Fruit fly (Drosophila melanogaster): ENCODE measurements around the gene shps.

The shps gene

DNA sequence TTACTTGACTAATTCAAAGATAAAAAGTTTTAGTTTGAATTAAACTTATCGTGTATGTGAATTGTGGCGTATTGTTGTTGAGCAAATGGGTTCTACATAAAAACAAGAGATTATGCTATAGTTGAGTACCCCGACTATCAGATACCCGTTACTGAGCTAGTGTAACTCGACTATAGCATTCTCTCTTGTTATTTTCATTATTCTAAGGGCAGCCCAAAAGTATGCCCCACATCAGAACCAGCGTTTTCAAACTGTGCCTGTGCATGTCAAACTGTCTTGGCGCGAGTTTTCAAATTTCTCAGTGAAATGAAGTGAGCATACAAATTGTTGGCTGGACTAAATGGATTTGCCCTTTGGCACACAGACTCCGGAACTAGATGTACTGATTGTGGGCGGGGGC, at the start of gene shps:
TSS of gene shps (plus strand) at position 282 of the 400 bp plus-strand sequence.
- TF ChIP-seq toe (GFP tag; optimal IDR thresholded peaks at IDR 0.05) (no peak), Mnt (GFP tag; optimal IDR thresholded peaks at IDR 0.05) (no peak), tj (GFP tag; optimal IDR thresholded peaks at IDR 0.05) (no peak), CG14711 (tag; optimal IDR thresholded peaks at IDR 0.05) (no peak), CG33017 (tag; optimal IDR thresholded peaks at IDR 0.05) (no peak)

DNA sequence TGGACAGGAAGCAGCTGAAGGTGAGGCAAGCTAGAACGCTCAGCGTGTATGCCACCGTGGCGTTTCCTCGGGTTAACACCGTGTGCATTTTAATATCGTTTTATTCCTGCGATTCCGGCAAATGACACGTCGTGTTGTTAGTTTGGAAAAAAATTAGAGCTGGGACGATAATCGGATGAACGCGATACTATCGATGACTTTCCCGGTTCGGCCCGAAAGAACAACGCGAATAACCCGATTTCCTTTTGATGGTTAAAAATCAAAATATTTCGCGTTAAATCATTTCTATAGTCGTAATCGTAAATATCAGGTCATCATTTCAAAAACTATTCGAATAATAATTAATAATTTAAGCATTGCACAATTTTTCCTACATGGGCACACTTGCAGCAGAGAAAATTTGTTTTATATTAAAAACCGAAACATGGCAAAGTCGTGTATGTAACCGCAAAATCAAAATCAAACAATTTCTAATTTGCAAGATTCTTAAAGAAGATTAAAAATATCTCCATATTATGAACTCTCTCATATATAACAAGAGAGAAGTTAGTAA, 49.4 kb upstream of the shps start, which contains the start of gene Spase22-23:
TSS of gene Spase22-23 (minus strand) at position 166 of the 553 bp plus-strand sequence.
- TF ChIP-seq Hr96 (GFP tag; optimal IDR thresholded peaks at IDR 0.05) = no peak
- TF ChIP-seq CG5204 (GFP tag; optimal IDR thresholded peaks at IDR 0.05) = no peak
- TF ChIP-seq CG12768 (GFP tag; optimal IDR thresholded peaks at IDR 0.05) = no peak
- TF ChIP-seq CG14711 (tag; optimal IDR thresholded peaks at IDR 0.05) = no peak
- no peak for TF ChIP-seq bab1 (GFP tag; optimal IDR thresholded peaks at IDR 0.05)
- TF ChIP-seq CG1620 (GFP tag; optimal IDR thresholded peaks at IDR 0.05) = no peak
- TF ChIP-seq tj (GFP tag; optimal IDR thresholded peaks at IDR 0.05) = no peak
- no peak for TF ChIP-seq pad (GFP tag; optimal IDR thresholded peaks at IDR 0.05)
- TF ChIP-seq kay (GFP tag; ENCODE audit: borderline replicate concordance) = no peak
- no peak for TF ChIP-seq CG7101 (tag; optimal IDR thresholded peaks at IDR 0.05)
- no peak for TF ChIP-seq toe (GFP tag; optimal IDR thresholded peaks at IDR 0.05)
- no peak for TF ChIP-seq Clk (GFP tag; optimal IDR thresholded peaks at IDR 0.05)

- peak; percentile 90 for TF ChIP-seq Hr96 (GFP tag; optimal IDR thresholded peaks at IDR 0.05)
- TF ChIP-seq CG7101 (tag; optimal IDR thresholded peaks at IDR 0.05) = peak; percentile 84
- peak; percentile 67 for TF ChIP-seq CG12768 (GFP tag; optimal IDR thresholded peaks at IDR 0.05)
- TF ChIP-seq toe (GFP tag; optimal IDR thresholded peaks at IDR 0.05) = peak; percentile 87
- TF ChIP-seq cnc (optimal IDR thresholded peaks at IDR 0.05) = no peak
- TF ChIP-seq CG1620 (GFP tag; optimal IDR thresholded peaks at IDR 0.05) = peak; percentile 93
- TF ChIP-seq CG14711 (tag; optimal IDR thresholded peaks at IDR 0.05) = peak; percentile 39
- peak; percentile 82 for TF ChIP-seq CG7045 (GFP tag; optimal IDR thresholded peaks at IDR 0.05)
- TF ChIP-seq ovo (GFP tag; optimal IDR thresholded peaks at IDR 0.05) = peak; percentile 90
- no peak for TF ChIP-seq CG5204 (GFP tag; optimal IDR thresholded peaks at IDR 0.05)
- TF ChIP-seq tj (GFP tag; optimal IDR thresholded peaks at IDR 0.05) = peak; percentile 64
- no peak for TF ChIP-seq kay (GFP tag; ENCODE audit: borderline replicate concordance)
- peak; percentile 70 for TF ChIP-seq Mnt (GFP tag; optimal IDR thresholded peaks at IDR 0.05)
- TF ChIP-seq bab1 (GFP tag; optimal IDR thresholded peaks at IDR 0.05) = peak; percentile 73
- TF ChIP-seq pad (GFP tag; optimal IDR thresholded peaks at IDR 0.05) = peak; percentile 43
- TF ChIP-seq Clk (GFP tag; optimal IDR thresholded peaks at IDR 0.05) = no peak
- peak; percentile 50 for TF ChIP-seq CG33017 (tag; optimal IDR thresholded peaks at IDR 0.05)
- TF ChIP-seq cic (GFP tag; optimal IDR thresholded peaks at IDR 0.05) = peak; percentile 29
- peak; percentile 90 for TF ChIP-seq CG11617 (GFP tag; optimal IDR thresholded peaks at IDR 0.05)
- TF ChIP-seq Crg-1 (GFP tag; optimal IDR thresholded peaks at IDR 0.05) = peak; percentile 90
Observed at dm6 chr3R:24230423-24231205, 48.8 kb upstream of the shps start, which contains the start of gene mask. Gene mask, plus strand, starts transcription at chr3R:24230562.

dm6 chr3R:24231206-24231502, 48.2 kb upstream of the shps start:
- TF ChIP-seq pad (GFP tag; optimal IDR thresholded peaks at IDR 0.05) (peak; percentile 67), Mnt (GFP tag; optimal IDR thresholded peaks at IDR 0.05) (peak; percentile 62), CG5204 (GFP tag; optimal IDR thresholded peaks at IDR 0.05) (no peak), cic (GFP tag; optimal IDR thresholded peaks at IDR 0.05) (no peak), tj (GFP tag; optimal IDR thresholded peaks at IDR 0.05) (no peak), CG33017 (tag; optimal IDR thresholded peaks at IDR 0.05) (no peak), toe (GFP tag; optimal IDR thresholded peaks at IDR 0.05) (no peak), CG14711 (tag; optimal IDR thresholded peaks at IDR 0.05) (peak; percentile 70), CG7045 (GFP tag; optimal IDR thresholded peaks at IDR 0.05) (no peak), CG12768 (GFP tag; optimal IDR thresholded peaks at IDR 0.05) (no peak), CG11617 (GFP tag; optimal IDR thresholded peaks at IDR 0.05) (no peak)

- TF ChIP-seq tj (GFP tag; optimal IDR thresholded peaks at IDR 0.05) (no peak), CG11617 (GFP tag; optimal IDR thresholded peaks at IDR 0.05) (no peak)
Observed at dm6 chr3R:24231914-24232313, 47.5 kb upstream of the shps start.

DNA sequence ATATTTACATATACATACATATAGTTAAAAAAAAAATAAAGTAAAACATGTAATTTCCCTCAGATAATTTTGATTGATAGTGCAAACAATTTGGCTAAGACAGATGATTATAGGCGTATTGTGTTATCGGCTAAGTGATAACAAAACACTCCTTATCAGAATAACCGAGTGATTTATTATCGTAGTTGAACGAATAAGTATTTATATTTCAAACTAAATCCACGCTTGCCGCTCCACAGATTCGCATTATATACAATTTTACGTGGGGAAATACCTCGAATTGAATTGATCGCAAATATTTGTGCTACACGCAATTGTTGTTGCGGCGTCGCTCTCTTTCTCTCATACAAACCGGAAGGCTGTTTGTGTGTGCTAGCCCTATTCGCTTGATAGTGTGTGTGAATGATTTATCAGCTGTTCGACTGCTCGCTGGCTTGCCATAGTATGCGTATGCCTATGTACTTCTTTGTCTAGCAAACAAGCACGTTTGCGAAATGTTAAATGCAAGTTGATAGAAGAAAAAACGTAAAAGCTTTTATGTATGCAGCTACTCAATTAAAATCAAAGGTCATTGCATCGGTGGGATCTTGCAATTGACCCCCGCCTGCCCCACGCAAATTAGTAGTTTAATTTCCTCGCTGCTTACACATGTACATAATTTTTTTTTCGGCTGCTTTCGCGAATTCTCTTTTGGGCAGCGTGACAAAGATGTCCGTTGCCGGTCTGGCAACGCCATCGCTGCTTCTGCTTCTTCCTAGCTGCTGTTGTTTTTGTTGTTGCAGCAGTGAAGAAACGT, 45.8 kb upstream of the shps start:
- no peak for TF ChIP-seq ovo (GFP tag; optimal IDR thresholded peaks at IDR 0.05)
- TF ChIP-seq CG14711 (tag; optimal IDR thresholded peaks at IDR 0.05) = no peak
- peak; percentile 16 for TF ChIP-seq CG7045 (GFP tag; optimal IDR thresholded peaks at IDR 0.05)
- TF ChIP-seq cnc (optimal IDR thresholded peaks at IDR 0.05) = no peak
- no peak for TF ChIP-seq Hr96 (GFP tag; optimal IDR thresholded peaks at IDR 0.05)
- TF ChIP-seq CG11617 (GFP tag; optimal IDR thresholded peaks at IDR 0.05) = peak; percentile 27
- TF ChIP-seq cic (GFP tag; optimal IDR thresholded peaks at IDR 0.05) = peak; percentile 88
- peak; percentile 6 for TF ChIP-seq tj (GFP tag; optimal IDR thresholded peaks at IDR 0.05)
- no peak for TF ChIP-seq CG5204 (GFP tag; optimal IDR thresholded peaks at IDR 0.05)
- TF ChIP-seq Mnt (GFP tag; optimal IDR thresholded peaks at IDR 0.05) = peak; percentile 27
- TF ChIP-seq Clk (GFP tag; optimal IDR thresholded peaks at IDR 0.05) = no peak
- no peak for TF ChIP-seq CG1620 (GFP tag; optimal IDR thresholded peaks at IDR 0.05)
- no peak for TF ChIP-seq Crg-1 (GFP tag; optimal IDR thresholded peaks at IDR 0.05)
- no peak for TF ChIP-seq bab1 (GFP tag; optimal IDR thresholded peaks at IDR 0.05)
- TF ChIP-seq CG7101 (tag; optimal IDR thresholded peaks at IDR 0.05) = no peak
- no peak for TF ChIP-seq pad (GFP tag; optimal IDR thresholded peaks at IDR 0.05)
- TF ChIP-seq kay (GFP tag; ENCODE audit: borderline replicate concordance) = no peak
- no peak for TF ChIP-seq toe (GFP tag; optimal IDR thresholded peaks at IDR 0.05)
- TF ChIP-seq CG33017 (tag; optimal IDR thresholded peaks at IDR 0.05) = no peak
- no peak for TF ChIP-seq CG12768 (GFP tag; optimal IDR thresholded peaks at IDR 0.05)

Measured in whole organism, adult.